Fruit fly (Drosophila melanogaster) whole organism, wandering third instar larva: ENCODE data around the gene CG40228.

ENCODE experiments used
- Dfd ChIP-seq: fragments of >200 bp; optimal IDR thresholded peaks from 2 replicates; lab custom pipeline; 2017; ENCODE audit warnings: missing biosample characterization, missing genetic modification characterization
- OdsH ChIP-seq: fragments of 200-800 bp; sonication (Bioruptor generic); optimal IDR thresholded peaks from 2 replicates; lab custom pipeline; 2016; ENCODE audit warnings: missing biosample characterization, mild to moderate bottlenecking, missing genetic modification characterization
- Vsx2 ChIP-seq: fragments of 200-300, 225-300 bp; sonication (Bioruptor generic); optimal IDR thresholded peaks from 2 replicates; lab custom pipeline; 2018; ENCODE audit warnings: missing biosample characterization, missing genetic modification characterization; ENCODE audit not compliant: partially characterized antibody
- br ChIP-seq: fragments of 200-800 bp; sonication (Bioruptor generic); optimal IDR thresholded peaks from 2 replicates; lab custom pipeline; 2016; ENCODE audit warnings: missing biosample characterization, missing genetic modification characterization
- fru ChIP-seq: fragments of 200-800 bp; sonication (Bioruptor generic); optimal IDR thresholded peaks from 3 replicates; lab custom pipeline; 2016; ENCODE audit warnings: missing biosample characterization, mild to moderate bottlenecking, missing genetic modification characterization
- h ChIP-seq: fragments of 200-800 bp; sonication (Bioruptor generic); optimal IDR thresholded peaks from 3 replicates; lab custom pipeline; 2016; ENCODE audit warnings: missing biosample characterization, mild to moderate bottlenecking, missing genetic modification characterization
- pan ChIP-seq: fragments of >200 bp; optimal IDR thresholded peaks from 2 replicates; lab custom pipeline; 2017
- sage ChIP-seq: fragments of 200-800 bp; sonication (Bioruptor generic); optimal IDR thresholded peaks from 2 replicates; lab custom pipeline; 2016; ENCODE audit warnings: missing biosample characterization, mild to moderate bottlenecking, missing genetic modification characterization
- usp ChIP-seq: fragments of >200 bp; optimal IDR thresholded peaks from 2 replicates; lab custom pipeline; 2017; ENCODE audit warnings: missing biosample characterization, missing genetic modification characterization

DNA sequence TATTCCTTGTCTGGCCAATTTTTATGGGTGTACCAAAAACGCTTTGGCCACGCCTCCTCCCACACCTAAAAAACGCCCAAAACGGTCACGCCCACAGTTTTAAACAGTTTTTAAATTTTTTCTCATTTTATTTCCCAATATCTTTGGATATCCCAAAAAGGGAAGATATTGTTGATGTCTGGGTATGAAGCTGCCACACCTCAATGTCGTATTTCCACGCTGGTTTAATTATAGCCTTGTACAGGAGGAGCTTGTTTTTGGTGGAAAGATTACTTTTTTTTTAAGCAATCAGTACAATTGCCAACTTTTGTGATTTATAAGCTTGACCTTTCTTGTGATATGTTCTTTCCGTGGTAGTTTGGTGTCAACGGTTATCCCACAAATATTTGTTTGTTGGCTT, 3.0 kb upstream of the CG40228 start:
- TF ChIP-seq sage (GFP tag; lab: Kevin White, UChicago) (no peak), fru (GFP tag; lab: Kevin White, UChicago) (no peak), usp (GFP tag; lab: Kevin White, UChicago) (no peak), Vsx2 (GFP tag; lab: Kevin White, UChicago) (no peak), Dfd (GFP tag; lab: Kevin White, UChicago) (no peak), br (GFP tag; lab: Kevin White, UChicago) (no peak), OdsH (GFP tag; lab: Kevin White, UChicago) (no peak), pan (no peak), h (GFP tag; lab: Kevin White, UChicago) (no peak)
